Fruit fly (Drosophila melanogaster) whole organism, embryonic: Measurements from ENCODE around the gene RhoGAP100F.

Experiments
- CG10147 ChIP-seq: fragments of 200-800 bp; sonication (Bioruptor generic); optimal IDR thresholded peaks from 2 replicates; lab custom pipeline; 2019; ENCODE audit warnings: missing biosample characterization, mild to moderate bottlenecking, missing genetic modification characterization, moderate library complexity
- CG11398 ChIP-seq: fragments of 200-800 bp; sonication (Bioruptor generic); optimal IDR thresholded peaks from 2 replicates; lab custom pipeline; 2016; ENCODE audit warnings: missing biosample characterization, missing genetic modification characterization
- CG11560 ChIP-seq: fragments of 200-800 bp; sonication (Bioruptor generic); IDR thresholded peaks from 3 replicates; pipeline ENCODE4 v1.3.6; 2022; ENCODE audit warnings: missing biosample characterization, missing genetic modification characterization
- CG11695 ChIP-seq: fragments of 200-800 bp; sonication (Bioruptor generic); IDR thresholded peaks from 3 replicates; pipeline ENCODE4 v1.3.6; 2022; ENCODE audit warnings: missing biosample characterization, missing genetic modification characterization
- CG12236 ChIP-seq: fragments of 200-800 bp; sonication (Bioruptor generic); optimal IDR thresholded peaks from 2 replicates; lab custom pipeline; 2016; ENCODE audit warnings: missing biosample characterization, missing genetic modification characterization
- CG12391 ChIP-seq: fragments of 200-800 bp; sonication (Bioruptor generic); optimal IDR thresholded peaks from 3 replicates; lab custom pipeline; 2018; ENCODE audit warnings: missing biosample characterization, mild to moderate bottlenecking, missing genetic modification characterization, moderate library complexity
- CG13624 ChIP-seq: fragments of 200-800 bp; sonication (Bioruptor generic); optimal IDR thresholded peaks from 2 replicates; lab custom pipeline; 2016; ENCODE audit warnings: missing biosample characterization, missing genetic modification characterization
- CG14667 ChIP-seq: fragments of 200-800 bp; sonication (Bioruptor generic); IDR thresholded peaks from 2 replicates; pipeline ENCODE4 v1.3.6; 2022; ENCODE audit warnings: missing biosample characterization, missing genetic modification characterization
- CG16815 ChIP-seq: fragments of 200-800 bp; sonication (Bioruptor generic); optimal IDR thresholded peaks from 3 replicates; lab custom pipeline; 2017; ENCODE audit warnings: missing biosample characterization, mild to moderate bottlenecking, missing genetic modification characterization
- CG17359 ChIP-seq: fragments of 200-800 bp; sonication (Bioruptor generic); optimal IDR thresholded peaks from 3 replicates; lab custom pipeline; 2018; ENCODE audit warnings: missing biosample characterization, mild to moderate bottlenecking, missing genetic modification characterization, moderate library complexity
- CG17361 ChIP-seq: fragments of 200-800 bp; sonication (Bioruptor generic); IDR thresholded peaks from 3 replicates; pipeline ENCODE4 v1.3.6; 2022; ENCODE audit warnings: missing biosample characterization, missing genetic modification characterization
- CG17912 ChIP-seq: fragments of 200-800 bp; sonication (Bioruptor generic); optimal IDR thresholded peaks from 2 replicates; lab custom pipeline; 2018; ENCODE audit warnings: missing biosample characterization, mild to moderate bottlenecking, missing genetic modification characterization
- CG18476 ChIP-seq: fragments of 200-800 bp; sonication (Bioruptor generic); optimal IDR thresholded peaks from 2 replicates; lab custom pipeline; 2016; ENCODE audit warnings: missing biosample characterization, mild to moderate bottlenecking, missing genetic modification characterization
- CG2120 ChIP-seq: fragments of 200-800 bp; sonication (Bioruptor generic); optimal IDR thresholded peaks from 3 replicates; lab custom pipeline; 2016; ENCODE audit warnings: missing biosample characterization, missing genetic modification characterization
- CG32767 ChIP-seq: fragments of 200-800 bp; sonication (Bioruptor generic); IDR thresholded peaks from 2 replicates; pipeline ENCODE4 v1.3.6; 2022; ENCODE audit warnings: missing biosample characterization, missing genetic modification characterization
- CG3995 ChIP-seq: fragments of 200-800 bp; sonication (Bioruptor generic); optimal IDR thresholded peaks from 3 replicates; lab custom pipeline; 2016; ENCODE audit warnings: missing biosample characterization, missing genetic modification characterization
- CG42726 ChIP-seq: fragments of 200-800 bp; sonication (Bioruptor generic); IDR thresholded peaks from 2 replicates; pipeline ENCODE4 v1.3.6; 2022; ENCODE audit warnings: missing biosample characterization, missing genetic modification characterization; ENCODE audit not compliant: partially characterized antibody
- CG4820 ChIP-seq: fragments of 200-800 bp; sonication (Bioruptor generic); optimal IDR thresholded peaks from 3 replicates; lab custom pipeline; 2016; ENCODE audit warnings: missing biosample characterization, missing genetic modification characterization
- CG6854 ChIP-seq: fragments of 200-800 bp; sonication (Bioruptor generic); optimal IDR thresholded peaks from 3 replicates; lab custom pipeline; 2017; ENCODE audit warnings: missing biosample characterization, mild to moderate bottlenecking, missing genetic modification characterization
- CG7372 ChIP-seq: fragments of 200-800 bp; sonication (Bioruptor generic); IDR thresholded peaks from 2 replicates; pipeline ENCODE4 v1.3.6; 2022; ENCODE audit warnings: missing biosample characterization, missing genetic modification characterization
- CG8924 ChIP-seq: fragments of 200-800 bp; optimal IDR thresholded peaks from 3 replicates; lab custom pipeline; 2019; ENCODE audit warnings: missing biosample characterization, mild to moderate bottlenecking, missing genetic modification characterization, moderate library complexity
- CG9437 ChIP-seq: fragments of 200-800 bp; sonication (Bioruptor generic); optimal IDR thresholded peaks from 2 replicates; lab custom pipeline; 2018; ENCODE audit warnings: missing biosample characterization, mild to moderate bottlenecking, missing genetic modification characterization
- Dp ChIP-seq: fragments of 200-800 bp; sonication (Bioruptor generic); optimal IDR thresholded peaks from 2 replicates; lab custom pipeline; 2018; ENCODE audit warnings: missing biosample characterization, mild to moderate bottlenecking, missing genetic modification characterization, moderate library complexity
- Eip74EF ChIP-seq, 2 experiments: fragments of 200-800 bp in 1 of 2; fragments of >200 bp in 1 of 2; sonication (Bioruptor generic) in 1 of 2; optimal IDR thresholded peaks; 2 replicates each; lab custom pipeline; 2017 to 2019; ENCODE audit warnings: missing biosample characterization in 2 of 2, missing genetic modification characterization in 2 of 2, mild to moderate bottlenecking in 1 of 2, moderate library complexity in 1 of 2
- Gug ChIP-seq: fragments of 200-800 bp; sonication (Bioruptor generic); IDR thresholded peaks from 4 replicates; pipeline ENCODE4 v1.3.6; 2022; ENCODE audit warnings: missing biosample characterization, missing genetic modification characterization
- HHEX ChIP-seq: fragments of 200-800 bp; sonication (Bioruptor generic); optimal IDR thresholded peaks from 3 replicates; lab custom pipeline; 2017; ENCODE audit warnings: missing biosample characterization, mild to moderate bottlenecking, missing genetic modification characterization, missing genetic modification reagents
- HmgZ ChIP-seq: fragments of 200-800 bp; sonication (Bioruptor generic); optimal IDR thresholded peaks from 2 replicates; lab custom pipeline; 2018; ENCODE audit warnings: missing biosample characterization, mild to moderate bottlenecking, missing genetic modification characterization
- Neu2 ChIP-seq: fragments of 200-800 bp; sonication (Bioruptor generic); optimal IDR thresholded peaks from 3 replicates; lab custom pipeline; 2016; ENCODE audit warnings: missing biosample characterization, missing genetic modification characterization, borderline replicate concordance
- Usf ChIP-seq: fragments of 200-800 bp; sonication (Bioruptor generic); optimal IDR thresholded peaks from 2 replicates; lab custom pipeline; 2017; ENCODE audit warnings: missing genotype, missing biosample characterization, missing genetic modification characterization
- az2 ChIP-seq: fragments of 200-800 bp; sonication (Bioruptor generic); optimal IDR thresholded peaks from 3 replicates; lab custom pipeline; 2016; ENCODE audit warnings: missing biosample characterization, missing genetic modification characterization
- btn ChIP-seq: fragments of 200-800 bp; sonication (Bioruptor generic); optimal IDR thresholded peaks from 2 replicates; lab custom pipeline; 2016; ENCODE audit warnings: missing biosample characterization, missing genetic modification characterization
- chn ChIP-seq: fragments of 200-800 bp; sonication (Bioruptor generic); optimal IDR thresholded peaks from 2 replicates; lab custom pipeline; 2016; ENCODE audit warnings: missing biosample characterization, missing genetic modification characterization
- croc ChIP-seq: fragments of 200-800 bp; sonication (Bioruptor generic); conservative IDR thresholded peaks from 3 replicates; pipeline ENCODE4 v1.3.6; 2022; ENCODE audit warnings: missing biosample characterization, missing genetic modification characterization
- crol ChIP-seq: fragments of 200-800 bp; sonication (Bioruptor generic); IDR thresholded peaks from 2 replicates; pipeline ENCODE4 v1.3.6; 2022; ENCODE audit warnings: missing biosample characterization, missing genetic modification characterization
- crp ChIP-seq, 2 experiments: fragments of 200-800 bp; sonication (Bioruptor generic); optimal IDR thresholded peaks; 2 replicates in 1 of 2; 3 replicates in 1 of 2; lab custom pipeline; 2017; ENCODE audit warnings: missing biosample characterization in 2 of 2, missing genetic modification characterization in 2 of 2, mild to moderate bottlenecking in 1 of 2, moderate library complexity in 1 of 2
- ewg ChIP-seq: fragments of 200-800 bp; sonication (Bioruptor generic); optimal IDR thresholded peaks from 3 replicates; lab custom pipeline; 2017; ENCODE audit warnings: mild to moderate bottlenecking, missing biosample characterization, missing genetic modification reagents, missing genetic modification characterization
- gem ChIP-seq: fragments of 200-800 bp; sonication (Bioruptor generic); optimal IDR thresholded peaks from 2 replicates; lab custom pipeline; 2019; ENCODE audit warnings: missing biosample characterization, mild to moderate bottlenecking, missing genetic modification characterization, moderate library complexity
- her ChIP-seq: fragments of 200-800 bp; sonication (Bioruptor generic); optimal IDR thresholded peaks from 2 replicates; lab custom pipeline; 2016; ENCODE audit warnings: missing biosample characterization, missing genetic modification characterization
- kni ChIP-seq: fragments of 200-800 bp; sonication (Bioruptor generic); optimal IDR thresholded peaks from 3 replicates; lab custom pipeline; 2017; ENCODE audit warnings: mild to moderate bottlenecking, missing biosample characterization, missing genetic modification reagents, missing genetic modification characterization
- knrl ChIP-seq: fragments of 200-800 bp; sonication (Bioruptor generic); IDR thresholded peaks from 3 replicates; pipeline ENCODE4 v1.3.6; 2022; ENCODE audit warnings: missing biosample characterization, missing genetic modification characterization; ENCODE audit not compliant: partially characterized antibody
- lilli ChIP-seq: fragments of 200-800 bp; sonication (Bioruptor generic); optimal IDR thresholded peaks from 3 replicates; lab custom pipeline; 2016; ENCODE audit warnings: missing biosample characterization, missing genetic modification characterization
- lov ChIP-seq, 2 experiments: fragments of 200-800 bp in 1 of 2; fragments of >200 bp in 1 of 2; sonication (Bioruptor generic) in 1 of 2; IDR thresholded peaks in 1 of 2; optimal IDR thresholded peaks in 1 of 2; 2 replicates in 1 of 2; 3 replicates in 1 of 2; pipeline versions ENCODE4 v1.3.6 to Lab custom; 2017 to 2022; ENCODE audit warnings: missing biosample characterization in 1 of 2, missing genetic modification characterization in 1 of 2
- nau ChIP-seq: fragments of 200-800 bp; sonication (Bioruptor generic); optimal IDR thresholded peaks from 3 replicates; lab custom pipeline; 2017; ENCODE audit warnings: missing biosample characterization, mild to moderate bottlenecking, missing genetic modification characterization, missing genetic modification reagents
- org-1 ChIP-seq: fragments of 200-800 bp; sonication (Bioruptor generic); optimal IDR thresholded peaks from 2 replicates; lab custom pipeline; 2017; ENCODE audit warnings: missing biosample characterization, missing genetic modification characterization
- pfk ChIP-seq: fragments of 200-800 bp; sonication (Bioruptor generic); optimal IDR thresholded peaks from 2 replicates; lab custom pipeline; 2018; ENCODE audit warnings: missing biosample characterization, mild to moderate bottlenecking, missing genetic modification characterization, moderate library complexity
- sens-2 ChIP-seq: fragments of 200-800 bp; sonication (Bioruptor generic); IDR thresholded peaks from 2 replicates; pipeline ENCODE4 v1.3.6; 2022; ENCODE audit warnings: missing biosample characterization, missing genetic modification characterization
- slp2 ChIP-seq: fragments of 200-800 bp; sonication (Bioruptor generic); optimal IDR thresholded peaks from 2 replicates; lab custom pipeline; 2016; ENCODE audit warnings: missing biosample characterization, missing genetic modification characterization
- vvl ChIP-seq: fragments of 200-800 bp; sonication (Bioruptor generic); IDR thresholded peaks from 2 replicates; pipeline ENCODE4 v1.3.6; 2022; ENCODE audit warnings: missing biosample characterization, missing genetic modification characterization
- wdn ChIP-seq: fragments of 200-800 bp; sonication (Bioruptor generic); IDR thresholded peaks from 2 replicates; pipeline ENCODE4 v1.3.6; 2022; ENCODE audit warnings: missing biosample characterization, missing genetic modification characterization
- zen2 ChIP-seq: fragments of 200-800 bp; sonication (Bioruptor generic); IDR thresholded peaks from 3 replicates; pipeline ENCODE4 v1.3.6; 2022; ENCODE audit warnings: missing biosample characterization, missing genetic modification characterization; ENCODE audit not compliant: partially characterized antibody

Gene RhoGAP100F

dm6 chr3R:31805228-31805738, 7.1 kb upstream of the RhoGAP100F start, which contains the start of the genes CG42233 and CG1971:
Gene CG42233, minus strand, starts transcription at chr3R:31805278.
Gene CG1971, plus strand, starts transcription at chr3R:31805468.
- TF ChIP-seq CG4820 (GFP tag; lab: Kevin White, UChicago): no peak
- TF ChIP-seq az2: peak; percentile 41
- no peak for TF ChIP-seq slp2 (GFP tag; lab: Kevin White, UChicago)
- no peak for TF ChIP-seq Neu2 (GFP tag; lab: Kevin White, UChicago)
- TF ChIP-seq org-1 (GFP tag; lab: Kevin White, UChicago): no peak
- no peak for TF ChIP-seq CG12236
- peak; percentile 20 to 85 for TF ChIP-seq crp (GFP tag; optimal IDR thresholded peaks at IDR 0.05; lab: Kevin White, UChicago)
- TF ChIP-seq CG16815 (GFP tag; lab: Kevin White, UChicago): no peak
- no peak for TF ChIP-seq wdn (GFP tag; lab: Robert Waterston, UW)
- TF ChIP-seq CG14667 (GFP tag; lab: Robert Waterston, UW): no peak
- no peak for TF ChIP-seq CG8924 (tag; lab: Kevin White, UChicago)
- peak; percentile 3 for TF ChIP-seq HmgZ
- no peak for TF ChIP-seq Usf (GFP tag; lab: Kevin White, UChicago)
- TF ChIP-seq CG18476 (GFP tag; lab: Kevin White, UChicago): no peak
- peak; percentile 34 for TF ChIP-seq CG12391 (tag; lab: Kevin White, UChicago)
- no peak for TF ChIP-seq CG11398 (GFP tag; lab: Kevin White, UChicago)
- peak; percentile 60; the same call in 1 of the 2 replicates for TF ChIP-seq vvl
- TF ChIP-seq gem: no peak
- 0 out of 2 replicates have a peak, but pooled peaks have one; percentile 35 for TF ChIP-seq CG32767 (GFP tag; lab: Robert Waterston, UW)
- peak; percentile 68 for TF ChIP-seq Gug (GFP tag; lab: Robert Waterston, UW)
- TF ChIP-seq kni: no peak
- no peak for TF ChIP-seq nau (GFP tag; lab: Kevin White, UChicago)
- no peak for TF ChIP-seq ewg (GFP tag; lab: Kevin White, UChicago)
- no peak for TF ChIP-seq Eip74EF (GFP tag; optimal IDR thresholded peaks at IDR 0.05; lab: Kevin White, UChicago)
- no peak for TF ChIP-seq knrl
- no peak for TF ChIP-seq CG11560
- no peak for TF ChIP-seq croc (GFP tag; lab: Robert Waterston, UW)
- TF ChIP-seq CG17361 (GFP tag; lab: Robert Waterston, UW): no peak
- TF ChIP-seq chn: peak; percentile 32
- TF ChIP-seq her: peak; percentile 25
- no peak for TF ChIP-seq pfk (GFP tag; lab: Kevin White, UChicago)
- TF ChIP-seq CG7372 (GFP tag; lab: Robert Waterston, UW): no peak
- TF ChIP-seq lilli (GFP tag; lab: Kevin White, UChicago): no peak
- no peak for TF ChIP-seq lov (optimal IDR thresholded peaks at IDR 0.05; lab: Kevin White, UChicago)
- no peak for TF ChIP-seq lov (GFP tag; IDR thresholded peaks at IDR 0.05; lab: Robert Waterston, UW)
- TF ChIP-seq zen2 (GFP tag; lab: Robert Waterston, UW): no peak
- TF ChIP-seq CG2120 (GFP tag; lab: Kevin White, UChicago): no peak
- no peak for TF ChIP-seq HHEX
- TF ChIP-seq btn (GFP tag; lab: Kevin White, UChicago): no peak
- no peak for TF ChIP-seq CG10147 (GFP tag; lab: Kevin White, UChicago)
- no peak for TF ChIP-seq CG13624 (GFP tag; lab: Kevin White, UChicago)
- TF ChIP-seq Dp (GFP tag; lab: Kevin White, UChicago): no peak
- no peak for TF ChIP-seq CG6854 (GFP tag; lab: Kevin White, UChicago)
- peak; percentile 40; the same call in 1 of the 2 replicates for TF ChIP-seq CG42726 (GFP tag; lab: Robert Waterston, UW)
- no peak for TF ChIP-seq crol
- peak; percentile 87 for TF ChIP-seq CG3995 (GFP tag; lab: Kevin White, UChicago)
- TF ChIP-seq CG11695: no peak
- TF ChIP-seq CG17912 (GFP tag; lab: Kevin White, UChicago): no peak
- TF ChIP-seq sens-2 (GFP tag; lab: Robert Waterston, UW): no peak
- no peak for TF ChIP-seq CG17359
- no peak for TF ChIP-seq CG9437
